Worm (Caenorhabditis elegans) whole organism, L3 larva: ENCODE results near the gene F56C3.7.

ENCODE experiments used
- ZK546.5 ChIP-seq: sonication (generic microtip); optimal IDR thresholded peaks from 2 replicates; lab custom pipeline; 2017; ENCODE audit warnings: missing biosample characterization, missing genetic modification characterization
- aly-2 ChIP-seq: fragments of 150-350 bp; optimal IDR thresholded peaks from 2 replicates; lab custom pipeline; 2014; ENCODE audit warnings: missing biosample characterization, missing genetic modification characterization
- ama-1 ChIP-seq: fragments of 150-350 bp; optimal IDR thresholded peaks from 2 replicates; lab custom pipeline; 2018
- ceh-28 ChIP-seq: fragments of 150-350 bp; optimal IDR thresholded peaks from 2 replicates; lab custom pipeline; 2014; ENCODE audit warnings: missing biosample characterization, missing genetic modification reagents, missing genetic modification characterization
- ceh-82 ChIP-seq: fragments of 150-350 bp; optimal IDR thresholded peaks from 2 replicates; lab custom pipeline; 2014; ENCODE audit warnings: missing biosample characterization, missing genetic modification characterization
- ceh-9 ChIP-seq: sonication (generic microtip); optimal IDR thresholded peaks from 2 replicates; lab custom pipeline; 2018; ENCODE audit warnings: missing biosample characterization, missing genetic modification characterization
- daf-12 ChIP-seq: fragments of 150-350 bp; optimal IDR thresholded peaks from 2 replicates; lab custom pipeline; 2014; ENCODE audit warnings: missing biosample characterization, missing genetic modification reagents, missing genetic modification characterization
- egl-27 ChIP-seq: sonication (generic microtip); optimal IDR thresholded peaks from 4 replicates; lab custom pipeline; 2017; ENCODE audit warnings: missing biosample characterization, missing genetic modification reagents, missing genetic modification characterization
- egl-5 ChIP-seq: fragments of 150-350 bp; optimal IDR thresholded peaks from 2 replicates; lab custom pipeline; 2017; ENCODE audit warnings: missing biosample characterization, missing genetic modification reagents, missing genetic modification characterization, inconsistent platforms
- elt-2 ChIP-seq: sonication (generic microtip); optimal IDR thresholded peaks from 2 replicates; lab custom pipeline; 2016; ENCODE audit warnings: missing genetic modification reagents, mild to moderate bottlenecking, missing genetic modification characterization, missing compliant biosample characterization
- eor-1 ChIP-seq, 2 experiments: fragments of 150-350 bp; optimal IDR thresholded peaks; 2 replicates each; lab custom pipeline; 2014 to 2018; ENCODE audit warnings: missing biosample characterization in 2 of 2, missing genetic modification characterization in 2 of 2
- fkh-10 ChIP-seq: sonication (generic microtip); optimal IDR thresholded peaks from 2 replicates; lab custom pipeline; 2017; ENCODE audit warnings: missing biosample characterization, missing genetic modification reagents, missing genetic modification characterization
- fos-1 ChIP-seq: fragments of 150-350 bp; optimal IDR thresholded peaks from 2 replicates; lab custom pipeline; 2014; ENCODE audit warnings: missing biosample characterization, missing genetic modification characterization
- hmg-11 ChIP-seq: sonication (generic microtip); optimal IDR thresholded peaks from 2 replicates; lab custom pipeline; 2016; ENCODE audit warnings: missing genetic modification characterization, missing compliant biosample characterization
- jun-1 ChIP-seq: fragments of 150-350 bp; optimal IDR thresholded peaks from 2 replicates; lab custom pipeline; 2014; ENCODE audit warnings: missing biosample characterization, missing genetic modification reagents, missing genetic modification characterization
- lin-15B ChIP-seq: fragments of 150-350 bp; optimal IDR thresholded peaks from 2 replicates; lab custom pipeline; 2014; ENCODE audit warnings: missing biosample characterization, missing genetic modification characterization
- lin-39 ChIP-seq: fragments of 150-350 bp; optimal IDR thresholded peaks from 2 replicates; lab custom pipeline; 2018; ENCODE audit warnings: missing biosample characterization, missing genetic modification reagents, missing genetic modification characterization
- lsy-12 ChIP-seq: sonication (generic microtip); optimal IDR thresholded peaks from 2 replicates; lab custom pipeline; 2016; ENCODE audit warnings: mild to moderate bottlenecking, missing genetic modification characterization, missing compliant biosample characterization
- mdl-1 ChIP-seq: fragments of 150-350 bp; optimal IDR thresholded peaks from 2 replicates; lab custom pipeline; 2014; ENCODE audit warnings: missing biosample characterization, missing genetic modification characterization
- mml-1 ChIP-seq: fragments of 150-350 bp; sonication (generic microtip); optimal IDR thresholded peaks from 3 replicates; lab custom pipeline; 2014; ENCODE audit warnings: missing biosample characterization, missing genetic modification characterization
- nfya-1 ChIP-seq: sonication (generic microtip); optimal IDR thresholded peaks from 2 replicates; lab custom pipeline; 2017; ENCODE audit warnings: missing genetic modification characterization, mild to moderate bottlenecking, missing compliant biosample characterization, antibody characterized with exemption, moderate library complexity; ENCODE audit not compliant: insufficient read depth
- nhr-11 ChIP-seq: fragments of 150-350 bp; optimal IDR thresholded peaks from 2 replicates; lab custom pipeline; 2014; ENCODE audit warnings: missing biosample characterization, missing genetic modification characterization
- nhr-12 ChIP-seq: fragments of 150-350 bp; optimal IDR thresholded peaks from 2 replicates; lab custom pipeline; 2014; ENCODE audit warnings: missing biosample characterization, missing genetic modification characterization
- nhr-23 ChIP-seq: fragments of 150-350 bp; optimal IDR thresholded peaks from 2 replicates; lab custom pipeline; 2014; ENCODE audit warnings: missing biosample characterization, missing genetic modification reagents, missing genetic modification characterization
- nhr-237 ChIP-seq: fragments of 150-350 bp; optimal IDR thresholded peaks from 2 replicates; lab custom pipeline; 2014; ENCODE audit warnings: missing biosample characterization, missing genetic modification characterization
- nhr-28 ChIP-seq: fragments of 150-350 bp; optimal IDR thresholded peaks from 2 replicates; lab custom pipeline; 2014; ENCODE audit warnings: missing biosample characterization, missing genetic modification characterization
- nhr-67 ChIP-seq: fragments of 150-350 bp; optimal IDR thresholded peaks from 2 replicates; lab custom pipeline; 2014; ENCODE audit warnings: missing biosample characterization, missing genetic modification characterization
- nhr-76 ChIP-seq: fragments of 150-350 bp; sonication (generic microtip); optimal IDR thresholded peaks from 5 replicates; lab custom pipeline; 2014; ENCODE audit warnings: missing biosample characterization, missing genetic modification characterization
- pha-4 ChIP-seq: fragments of 150-350 bp; optimal IDR thresholded peaks from 2 replicates; lab custom pipeline; 2014; ENCODE audit warnings: missing biosample characterization, missing genetic modification reagents, missing genetic modification characterization
- pqm-1 ChIP-seq: fragments of 150-350 bp; optimal IDR thresholded peaks from 2 replicates; lab custom pipeline; 2017; ENCODE audit warnings: missing biosample characterization, missing genetic modification characterization, inconsistent platforms
- sea-2 ChIP-seq: fragments of 150-350 bp; sonication (generic microtip); optimal IDR thresholded peaks from 4 replicates; lab custom pipeline; 2014; ENCODE audit warnings: missing biosample characterization, missing genetic modification reagents, missing genetic modification characterization
- skn-1 ChIP-seq: fragments of 150-350 bp; optimal IDR thresholded peaks from 2 replicates; lab custom pipeline; 2014; ENCODE audit warnings: missing biosample characterization, missing genetic modification characterization
- snpc-4 ChIP-seq: fragments of 150-350 bp; optimal IDR thresholded peaks from 2 replicates; lab custom pipeline; 2014; ENCODE audit warnings: missing biosample characterization, missing genetic modification characterization
- tbx-2 ChIP-seq: sonication (generic microtip); optimal IDR thresholded peaks from 2 replicates; lab custom pipeline; 2016; ENCODE audit warnings: mild to moderate bottlenecking, missing genetic modification characterization, missing compliant biosample characterization
- unc-39 ChIP-seq: sonication (generic microtip); optimal IDR thresholded peaks from 4 replicates; lab custom pipeline; 2017; ENCODE audit warnings: missing biosample characterization, missing genetic modification characterization
- unc-62 ChIP-seq: fragments of 150-350 bp; sonication (generic microtip); optimal IDR thresholded peaks from 4 replicates; lab custom pipeline; 2014; ENCODE audit warnings: missing biosample characterization, missing genetic modification reagents, missing genetic modification characterization
- zag-1 ChIP-seq: fragments of 150-350 bp; optimal IDR thresholded peaks from 2 replicates; lab custom pipeline; 2014; ENCODE audit warnings: missing biosample characterization, missing genetic modification characterization
- ztf-11 ChIP-seq: fragments of 150-350 bp; optimal IDR thresholded peaks from 2 replicates; lab custom pipeline; 2014; ENCODE audit warnings: missing biosample characterization, missing genetic modification characterization
- ztf-4 ChIP-seq: fragments of 150-350 bp; optimal IDR thresholded peaks from 2 replicates; lab custom pipeline; 2014; ENCODE audit warnings: missing biosample characterization, missing genetic modification characterization

The F56C3.7 gene

DNA sequence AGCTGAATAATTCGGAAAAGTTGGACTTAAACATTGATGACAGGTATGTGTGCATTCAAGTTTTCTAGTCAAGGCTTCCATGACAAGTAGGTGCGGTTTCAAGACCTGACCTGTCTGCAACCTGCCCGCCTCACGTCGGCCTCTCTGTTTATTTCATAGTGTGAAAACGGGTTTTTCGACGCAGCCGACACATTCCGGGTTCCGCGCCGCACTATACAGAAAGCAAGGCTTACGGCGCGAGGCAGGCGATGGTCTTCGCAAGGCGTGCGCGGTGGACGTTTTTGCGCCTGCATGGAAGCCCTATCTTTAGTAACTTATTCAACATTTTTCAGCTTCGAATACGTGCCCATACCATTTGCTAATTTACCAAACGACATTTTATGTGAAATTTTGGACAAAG, 1.9 kb upstream of the F56C3.7 start:
- TF ChIP-seq fkh-10 (GFP tag; lab: Kevin White, UChicago), result no peak
- TF ChIP-seq nfya-1 (tag; lab: Kevin White, UChicago), result no peak
- TF ChIP-seq egl-5 (tag; lab: Kevin White, UChicago), result no peak
- TF ChIP-seq unc-39 (tag; lab: Kevin White, UChicago), result no peak
- TF ChIP-seq nhr-23 (tag; lab: Kevin White, UChicago), result no peak
- TF ChIP-seq ZK546.5 (tag; lab: Kevin White, UChicago), result no peak
- TF ChIP-seq mml-1 (tag; lab: Kevin White, UChicago), result no peak
- TF ChIP-seq nhr-237 (tag; lab: Kevin White, UChicago), result no peak
- TF ChIP-seq aly-2 (tag; lab: Kevin White, UChicago), result no peak
- TF ChIP-seq nhr-11 (tag; lab: Kevin White, UChicago), result no peak

DNA sequence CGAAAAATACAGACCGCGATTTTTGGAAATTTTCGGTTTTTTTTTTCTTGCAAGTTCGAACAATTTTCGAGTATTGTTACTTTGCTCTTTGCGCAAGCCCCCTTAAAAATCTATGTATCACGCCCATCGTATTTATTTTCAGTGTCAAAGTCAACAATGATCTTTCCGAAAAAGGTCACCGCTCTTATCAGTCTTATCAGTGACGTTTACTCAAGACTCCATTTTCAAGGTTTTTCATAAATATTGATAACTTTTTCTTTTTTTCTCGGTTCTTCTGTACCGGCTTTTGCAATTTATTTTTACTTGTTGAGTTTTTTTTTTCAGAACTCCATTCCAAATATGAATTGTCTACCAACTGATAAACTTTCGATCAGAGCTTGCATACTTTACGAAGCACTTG, 1.1 kb upstream of the F56C3.7 start, which contains the start of gene fbxa-190:
fbxa-190 (plus strand) TSS at position 325 of the 400 bp plus-strand sequence.
- TF ChIP-seq ama-1 (lab: Kevin White, UChicago) (no peak), elt-2 (tag; lab: Kevin White, UChicago) (peak; percentile 67), pha-4 (tag; lab: Kevin White, UChicago) (peak; percentile 41), pqm-1 (tag; lab: Kevin White, UChicago) (peak; percentile 77)

DNA sequence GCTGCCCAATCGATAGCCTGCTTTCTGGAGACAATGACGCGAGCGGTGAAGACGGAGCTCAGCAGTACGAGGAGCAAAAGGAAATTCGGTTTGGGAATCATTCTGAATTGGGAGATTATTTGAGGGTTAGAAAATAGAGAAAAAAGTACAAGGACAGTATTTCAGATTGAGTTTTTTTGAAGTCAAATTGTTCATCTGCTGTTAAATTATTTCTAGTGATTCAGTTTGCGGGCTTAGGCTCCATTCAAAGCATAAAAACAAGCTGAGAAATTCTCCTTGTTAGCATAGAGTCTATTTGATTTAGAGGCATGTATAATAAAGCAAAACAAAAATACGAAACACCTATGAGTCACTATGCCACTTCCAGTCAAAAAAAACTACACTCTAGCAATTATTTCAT, 3.2 kb downstream of the F56C3.7 start, which contains the start of gene dgn-2:
dgn-2 (minus strand) TSS at position 101 of the 400 bp plus-strand sequence.
- TF ChIP-seq mml-1 (tag; lab: Kevin White, UChicago) (no peak), ama-1 (lab: Kevin White, UChicago) (no peak), snpc-4 (tag; lab: Kevin White, UChicago) (no peak), pqm-1 (tag; lab: Kevin White, UChicago) (no peak), ztf-11 (tag; lab: Kevin White, UChicago) (no peak), nhr-67 (tag; lab: Kevin White, UChicago) (no peak), fos-1 (tag; lab: Kevin White, UChicago) (no peak), skn-1 (no peak), ceh-82 (tag; lab: Kevin White, UChicago) (no peak)
- TF ChIP-seq, all 47 proteins: peak for 0

DNA sequence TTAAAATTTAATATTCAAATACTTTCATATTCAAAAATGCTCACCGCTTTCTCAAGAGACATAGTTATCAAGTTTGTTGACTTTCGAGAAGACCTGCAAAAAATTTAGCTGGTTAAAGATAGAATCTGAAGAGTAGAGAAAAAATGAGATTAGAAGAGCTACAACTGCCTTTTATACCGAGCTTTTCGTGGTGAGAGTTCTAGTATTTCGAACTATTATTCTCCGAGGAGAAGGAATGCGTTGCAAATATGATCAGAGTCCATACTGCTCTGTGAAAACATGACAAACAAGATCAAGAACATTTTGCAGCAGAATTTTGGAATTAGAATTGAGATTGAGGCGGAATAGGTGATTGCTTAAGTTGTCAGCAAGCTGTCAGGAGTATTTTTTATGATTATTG, 10.0 kb downstream of the F56C3.7 start, which contains the start of gene F56C3.4:
F56C3.4 (minus strand) TSS at position 101 of the 400 bp plus-strand sequence.
- no peak for TF ChIP-seq ztf-4 (tag; lab: Kevin White, UChicago)
- no peak for TF ChIP-seq unc-39 (tag; lab: Kevin White, UChicago)
- TF ChIP-seq skn-1, result no peak

DNA sequence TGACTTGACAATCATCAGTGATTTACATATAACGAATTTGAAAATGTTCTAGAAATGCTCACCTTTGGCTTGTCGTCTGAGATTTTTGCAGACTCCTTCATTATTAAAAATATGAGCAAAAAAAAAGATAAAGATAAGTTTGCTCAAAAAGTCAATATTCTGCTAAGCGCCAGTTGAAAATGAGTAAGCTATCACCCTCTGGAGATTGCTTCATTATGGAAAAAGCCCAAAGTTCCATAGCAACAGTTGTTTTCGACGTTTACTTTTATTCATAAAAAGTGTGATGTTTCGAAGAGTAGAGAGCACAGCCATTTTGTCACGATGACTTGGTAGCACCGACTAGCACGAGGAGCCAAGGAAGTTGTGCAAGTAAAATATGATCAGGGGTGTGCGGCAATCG, 12.3 kb downstream of the F56C3.7 start, which contains the start of gene F56C3.3:
F56C3.3 (minus strand) TSS at position 101 of the 400 bp plus-strand sequence.
- TF ChIP-seq ama-1 (lab: Kevin White, UChicago) (no peak), zag-1 (tag; lab: Kevin White, UChicago) (no peak), unc-39 (tag; lab: Kevin White, UChicago) (no peak), skn-1 (no peak), unc-62 (GFP tag; lab: Kevin White, UChicago) (no peak), nhr-67 (tag; lab: Kevin White, UChicago) (no peak), daf-12 (no peak), sea-2 (GFP tag; lab: Kevin White, UChicago) (no peak), mdl-1 (tag; lab: Kevin White, UChicago) (no peak), nhr-23 (tag; lab: Kevin White, UChicago) (no peak), nhr-76 (tag; lab: Kevin White, UChicago) (no peak)

DNA sequence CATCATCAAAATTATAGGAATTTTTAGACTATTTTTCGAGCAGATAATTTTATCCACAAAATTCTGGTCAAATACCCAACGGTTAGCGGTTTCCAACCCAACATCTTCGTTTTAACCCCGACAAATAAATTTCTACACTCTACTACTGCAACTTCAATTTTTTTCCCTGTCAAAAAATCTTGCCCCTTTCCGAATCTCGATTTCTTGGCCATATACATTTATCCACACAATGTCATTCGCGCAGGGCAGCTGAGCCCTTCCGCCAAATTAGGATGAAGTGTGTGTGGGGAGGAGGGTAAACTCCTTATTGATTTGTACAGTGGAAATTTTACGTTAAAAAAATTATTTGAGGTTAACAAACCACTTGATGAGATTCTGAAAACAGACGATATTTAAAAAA, 25.8 kb downstream of the F56C3.7 start:
- TF ChIP-seq pqm-1 (tag; lab: Kevin White, UChicago) (peak; percentile 77), elt-2 (tag; lab: Kevin White, UChicago) (peak; percentile 78), lin-39 (tag; lab: Kevin White, UChicago) (peak; percentile 97), tbx-2 (tag; lab: Kevin White, UChicago) (peak; percentile 98), lsy-12 (tag; lab: Kevin White, UChicago) (peak; percentile 92), fkh-10 (GFP tag; lab: Kevin White, UChicago) (peak; percentile 97), ceh-28 (peak; percentile 99), unc-62 (GFP tag; lab: Kevin White, UChicago) (peak; percentile 87), lin-15B (peak; percentile 38), ztf-11 (tag; lab: Kevin White, UChicago) (no peak), nhr-76 (tag; lab: Kevin White, UChicago) (peak; percentile 67), egl-5 (tag; lab: Kevin White, UChicago) (peak; percentile 83), nfya-1 (tag; lab: Kevin White, UChicago) (peak; percentile 92), unc-39 (tag; lab: Kevin White, UChicago) (peak; percentile 45), ceh-9 (tag; lab: Kevin White, UChicago) (no peak), nhr-237 (tag; lab: Kevin White, UChicago) (peak; percentile 72), ama-1 (lab: Kevin White, UChicago) (no peak), nhr-12 (tag; lab: Kevin White, UChicago) (peak; percentile 26), ztf-4 (tag; lab: Kevin White, UChicago) (peak; percentile 72), egl-27 (tag; lab: Kevin White, UChicago) (peak; percentile 93), jun-1 (tag; lab: Kevin White, UChicago) (peak; percentile 99), hmg-11 (tag; lab: Kevin White, UChicago) (peak; percentile 97), sea-2 (GFP tag; lab: Kevin White, UChicago) (no peak), snpc-4 (tag; lab: Kevin White, UChicago) (peak; percentile 95), nhr-28 (tag; lab: Kevin White, UChicago) (peak; percentile 81), eor-1 (tag; optimal IDR thresholded peaks at IDR 0.05; lab: Kevin White, UChicago) (peak in 1 of 2 experiments; percentile 81), zag-1 (tag; lab: Kevin White, UChicago) (peak; percentile 83), skn-1 (peak; percentile 96)
